Worm (Caenorhabditis elegans): ENCODE results near the gene vha-5.
A peak's percentile ranks its signal among the peaks of the same experiment; 100 is the strongest.

Gene vha-5

DNA sequence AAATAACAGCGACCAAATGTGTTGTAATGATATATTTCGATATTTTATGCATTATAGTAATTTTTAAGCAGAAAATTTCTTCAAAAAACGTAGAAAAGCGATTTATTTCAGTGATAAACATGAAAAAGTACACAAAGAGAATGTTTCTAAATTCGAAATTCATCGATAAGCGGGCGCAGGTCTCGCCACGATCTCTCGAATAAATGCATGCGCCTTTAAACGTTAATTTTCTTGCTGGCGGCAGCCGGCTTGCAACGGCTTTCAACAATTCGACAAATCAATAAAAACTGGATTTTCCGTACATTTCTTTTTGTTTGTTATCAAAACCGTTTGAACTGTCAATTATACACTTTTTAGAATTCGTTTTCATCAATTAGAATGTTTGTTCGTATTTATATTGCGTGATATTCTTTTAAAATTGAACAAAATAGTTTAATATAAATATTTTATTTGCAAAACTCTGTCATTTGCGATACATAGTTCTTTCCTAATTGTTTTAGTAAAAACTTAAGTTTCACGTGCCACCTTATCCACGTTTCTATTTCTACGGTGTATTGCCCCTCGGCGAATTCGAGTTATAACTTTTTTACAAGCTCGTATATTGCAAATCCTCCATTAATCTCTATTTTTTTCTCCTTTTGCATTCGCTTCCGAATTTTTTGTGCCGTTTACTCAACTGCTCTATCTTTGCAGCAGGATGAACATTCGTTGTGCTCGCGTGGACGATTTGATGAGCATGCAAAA lies 14.0 kb upstream of the vha-5 start, which contains the start of gene daf-31 (continued):
- TF ChIP-seq ceh-82 (tag; optimal IDR thresholded peaks at IDR 0.05) (peak in 2 of 3 experiments; percentile 36 to 72), ztf-11 (tag; optimal IDR thresholded peaks at IDR 0.05) (no peak), elt-3 (tag; optimal IDR thresholded peaks at IDR 0.05) (peak in 1 of 6 experiments; percentile 57), snu-23 (GFP tag; optimal IDR thresholded peaks at IDR 0.05) (peak; percentile 65), F16B12.6 (tag; optimal IDR thresholded peaks at IDR 0.05) (peak; percentile 34), xbp-1 (tag; optimal IDR thresholded peaks at IDR 0.05) (peak; percentile 39), fos-1 (tag; optimal IDR thresholded peaks at IDR 0.05) (no peak), blmp-1 (tag; optimal IDR thresholded peaks at IDR 0.05) (peak; percentile 69), vab-15 (tag; optimal IDR thresholded peaks at IDR 0.05) (no peak), tbx-2 (tag; optimal IDR thresholded peaks at IDR 0.05) (peak; percentile 18), jun-1 (tag; optimal IDR thresholded peaks at IDR 0.05) (peak; percentile 5), nhr-237 (tag; optimal IDR thresholded peaks at IDR 0.05) (no peak), unc-86 (tag; optimal IDR thresholded peaks at IDR 0.05) (no peak), nhr-76 (tag; optimal IDR thresholded peaks at IDR 0.05) (no peak), nhr-20 (tag; optimal IDR thresholded peaks at IDR 0.05) (peak; percentile 61), lin-13 (GFP tag; optimal IDR thresholded peaks at IDR 0.05) (no peak), pag-3 (tag; optimal IDR thresholded peaks at IDR 0.05; ENCODE audit: borderline replicate concordance, insufficient read depth) (no peak), aly-2 (tag; optimal IDR thresholded peaks at IDR 0.05) (no peak), egl-27 (tag; optimal IDR thresholded peaks at IDR 0.05) (no peak), elt-2 (tag; optimal IDR thresholded peaks at IDR 0.05) (no peak), dpl-1 (GFP tag; optimal IDR thresholded peaks at IDR 0.05) (peak; percentile 50 to 78 (median 64)), irx-1 (tag; optimal IDR thresholded peaks at IDR 0.05) (peak; percentile 33), nhr-77 (tag; optimal IDR thresholded peaks at IDR 0.05) (no peak), dsc-1 (tag; optimal IDR thresholded peaks at IDR 0.05) (peak; percentile 35), tlp-1 (tag; optimal IDR thresholded peaks at IDR 0.05) (no peak), nhr-71 (tag; optimal IDR thresholded peaks at IDR 0.05) (peak; percentile 53), hpl-2 (GFP tag; optimal IDR thresholded peaks at IDR 0.05) (no peak), nhr-47 (tag; optimal IDR thresholded peaks at IDR 0.05) (peak; percentile 45), ama-1 (optimal IDR thresholded peaks at IDR 0.05) (no peak)

DNA sequence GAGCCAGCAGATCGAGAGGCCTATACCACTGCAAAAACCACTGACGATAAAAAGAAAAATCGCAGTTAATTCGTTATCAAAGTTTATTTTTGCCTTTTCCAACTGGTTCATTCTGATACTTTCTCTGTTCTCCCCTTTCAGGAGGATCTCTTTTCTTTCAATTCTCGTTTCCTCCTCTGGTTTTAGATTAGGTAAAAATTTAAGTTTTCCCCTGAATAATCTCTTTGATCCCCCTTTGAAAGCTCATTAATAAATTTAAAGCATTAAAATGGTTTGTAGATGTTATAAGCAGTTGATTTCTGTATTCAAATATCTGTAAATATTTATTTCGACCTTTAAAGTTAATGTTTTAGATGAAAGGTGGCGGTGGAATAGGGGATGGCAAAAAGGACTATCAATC lies 12.5 kb upstream of the vha-5 start, which contains the start of gene K07H8.2:
Gene K07H8.2, plus strand, starts transcription at position 301 of the 400 bp plus-strand sequence.
- TF ChIP-seq C04F5.9 (tag; optimal IDR thresholded peaks at IDR 0.05) (no peak), nhr-77 (tag; optimal IDR thresholded peaks at IDR 0.05) (no peak), nhr-84 (tag; optimal IDR thresholded peaks at IDR 0.05) (no peak), efl-1 (optimal IDR thresholded peaks at IDR 0.05) (no peak), efl-1 (GFP tag; optimal IDR thresholded peaks at IDR 0.05 in 1 of 2) (no peak), mep-1 (tag; optimal IDR thresholded peaks at IDR 0.05) (no peak), sptf-1 (tag; optimal IDR thresholded peaks at IDR 0.05) (no peak), F16B12.6 (tag; optimal IDR thresholded peaks at IDR 0.05) (no peak), zag-1 (tag; optimal IDR thresholded peaks at IDR 0.05) (no peak), blmp-1 (tag; optimal IDR thresholded peaks at IDR 0.05) (no peak), lin-35 (GFP tag; optimal IDR thresholded peaks at IDR 0.05) (no peak), mdl-1 (tag; optimal IDR thresholded peaks at IDR 0.05) (no peak), fkh-8 (tag; optimal IDR thresholded peaks at IDR 0.05) (no peak)

ce11 chrIV:8294650-8295049 lies 9.1 kb upstream of the vha-5 start, which contains the start of gene tbce-1:
Gene tbce-1, plus strand, starts transcription at chrIV:8294690.
- TF ChIP-seq nhr-19 (GFP tag; conservative IDR thresholded peaks at IDR 0.05): no peak
- no peak for TF ChIP-seq zag-1 (tag; optimal IDR thresholded peaks at IDR 0.05)
- TF ChIP-seq efl-1 (optimal IDR thresholded peaks at IDR 0.05): no peak
- TF ChIP-seq efl-1 (GFP tag; optimal IDR thresholded peaks at IDR 0.05 in 1 of 2): peak in 1 of 2 experiments; percentile 92

Measured in whole organism, L1 larva.